Worm (Caenorhabditis elegans) whole organism, early embryonic: ENCODE results near the gene tbc-19.

Experiments used
- B0310.2 ChIP-seq: sonication (generic microtip); optimal IDR thresholded peaks from 2 replicates; lab custom pipeline; 2016; ENCODE audit warnings: mild to moderate bottlenecking, missing genetic modification characterization, missing compliant biosample characterization
- F13C5.2 ChIP-seq: sonication (generic microtip); optimal IDR thresholded peaks from 2 replicates; lab custom pipeline; 2017; ENCODE audit warnings: mild to moderate bottlenecking, missing genetic modification characterization, inconsistent platforms, missing compliant biosample characterization
- aly-1 ChIP-seq: sonication (generic microtip); optimal IDR thresholded peaks from 2 replicates; lab custom pipeline; 2016; ENCODE audit warnings: missing genetic modification characterization, missing compliant biosample characterization
- ama-1 ChIP-seq: fragments of 150-350 bp; optimal IDR thresholded peaks from 2 replicates; lab custom pipeline; 2014
- ets-7 ChIP-seq: sonication (generic microtip); optimal IDR thresholded peaks from 2 replicates; lab custom pipeline; 2016; ENCODE audit warnings: missing genotype, missing genetic modification characterization, missing compliant biosample characterization
- flt-1 ChIP-seq: fragments of 200-800 bp; sonication (Bioruptor generic); IDR thresholded peaks from 2 replicates; pipeline ENCODE4 v1.3.6; 2022; ENCODE audit warnings: missing genetic modification characterization, missing compliant biosample characterization
- tbx-11 ChIP-seq: fragments of 200-800 bp; sonication (Bioruptor generic); IDR thresholded peaks from 2 replicates; pipeline ENCODE4 v1.3.6; 2022; ENCODE audit warnings: missing genetic modification characterization, missing compliant biosample characterization
- tra-4 ChIP-seq: sonication (generic microtip); optimal IDR thresholded peaks from 2 replicates; lab custom pipeline; 2017; ENCODE audit warnings: missing genetic modification characterization, missing compliant biosample characterization

ce11 chrX:13973769-13974168 lies 38.5 kb downstream of the tbc-19 start:
- TF ChIP-seq ama-1 = no peak
- no peak for TF ChIP-seq B0310.2 (tag; lab: Kevin White, UChicago)
- no peak for TF ChIP-seq aly-1 (tag; lab: Kevin White, UChicago)
- TF ChIP-seq tbx-11 = no peak
- no peak for TF ChIP-seq ets-7 (tag; lab: Kevin White, UChicago)
- no peak for TF ChIP-seq flt-1
- no peak for TF ChIP-seq tra-4 (tag; lab: Kevin White, UChicago)
- TF ChIP-seq F13C5.2 (tag; lab: Kevin White, UChicago) = no peak
